Fruit fly (Drosophila melanogaster): ENCODE results near the gene CG8149.

DNA sequence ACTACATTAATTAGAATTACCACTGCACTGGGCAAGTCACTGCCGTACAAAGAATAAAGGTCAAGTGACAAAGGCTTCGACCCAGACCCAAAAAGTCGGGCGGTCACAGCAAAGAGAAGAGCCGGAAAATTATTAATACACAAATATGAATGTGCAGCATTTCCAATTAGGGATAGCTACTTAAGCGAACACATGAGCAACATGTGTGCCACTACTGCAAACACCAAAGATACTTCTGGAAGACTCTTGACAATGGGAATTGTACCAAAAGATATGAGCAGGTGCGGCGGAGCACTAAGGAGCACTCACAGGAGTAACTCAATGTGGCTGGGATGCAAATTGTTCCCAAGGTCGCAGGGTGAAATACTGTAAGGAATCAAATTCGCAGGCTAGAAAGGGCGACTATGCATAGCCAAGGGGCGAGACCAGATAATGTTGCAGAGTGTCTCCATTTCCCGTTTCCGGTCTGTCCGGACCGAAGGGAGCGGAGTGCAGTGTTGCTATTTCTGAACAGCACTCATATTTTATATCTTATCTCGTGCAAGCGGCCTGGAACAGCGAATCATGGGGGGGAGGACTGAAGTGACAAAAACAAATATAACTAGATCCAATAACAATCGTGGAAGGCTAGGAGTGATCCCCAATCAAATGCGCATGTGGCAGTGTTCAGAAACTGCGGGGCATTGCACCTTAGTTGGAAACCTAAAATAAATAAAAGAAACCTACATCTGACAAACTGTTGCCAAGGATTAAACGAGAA lies 947 bp upstream of the CG8149 start:
- TF ChIP-seq psq (GFP tag; optimal IDR thresholded peaks at IDR 0.05) (no peak), pan (optimal IDR thresholded peaks at IDR 0.05) (no peak), CG9705 (GFP tag; optimal IDR thresholded peaks at IDR 0.05) (no peak), Dfd (GFP tag; optimal IDR thresholded peaks at IDR 0.05) (no peak), lola (GFP tag; optimal IDR thresholded peaks at IDR 0.05) (no peak), dsf (GFP tag; optimal IDR thresholded peaks at IDR 0.05; ENCODE audit: borderline replicate concordance) (no peak), Hnf4 (GFP tag; optimal IDR thresholded peaks at IDR 0.05) (no peak), OdsH (GFP tag; optimal IDR thresholded peaks at IDR 0.05) (no peak)

Measured in whole organism, wandering third instar larva.